Worm (Caenorhabditis elegans) whole organism, L1 larva: Measurements from ENCODE around the gene ZC21.8.

Source experiments
- ces-1 ChIP-seq: fragments of 150-350 bp; optimal IDR thresholded peaks from 2 replicates; lab custom pipeline; 2014; ENCODE audit warnings: missing biosample characterization, missing genetic modification reagents, missing genetic modification characterization
- hlh-17 ChIP-seq: fragments of 200-800 bp; sonication (Bioruptor generic); optimal IDR thresholded peaks from 2 replicates; lab custom pipeline; 2018; ENCODE audit warnings: missing genetic modification characterization, mild to moderate bottlenecking, missing compliant biosample characterization, moderate library complexity, borderline replicate concordance
- pax-3 ChIP-seq: fragments of 200-800 bp; sonication (Bioruptor generic); optimal IDR thresholded peaks from 2 replicates; lab custom pipeline; 2018; ENCODE audit warnings: mild to moderate bottlenecking, missing genetic modification characterization, moderate library complexity, missing compliant biosample characterization
- zag-1 ChIP-seq: fragments of 150-350 bp; optimal IDR thresholded peaks from 2 replicates; lab custom pipeline; 2014; ENCODE audit warnings: missing biosample characterization, missing genetic modification characterization
- ztf-11 ChIP-seq, 2 experiments: sonication (generic microtip); optimal IDR thresholded peaks; 2 replicates each; lab custom pipeline; 2016 to 2017; ENCODE audit warnings: missing genetic modification characterization in 2 of 2, missing biosample characterization in 1 of 2, missing compliant biosample characterization in 1 of 2

DNA sequence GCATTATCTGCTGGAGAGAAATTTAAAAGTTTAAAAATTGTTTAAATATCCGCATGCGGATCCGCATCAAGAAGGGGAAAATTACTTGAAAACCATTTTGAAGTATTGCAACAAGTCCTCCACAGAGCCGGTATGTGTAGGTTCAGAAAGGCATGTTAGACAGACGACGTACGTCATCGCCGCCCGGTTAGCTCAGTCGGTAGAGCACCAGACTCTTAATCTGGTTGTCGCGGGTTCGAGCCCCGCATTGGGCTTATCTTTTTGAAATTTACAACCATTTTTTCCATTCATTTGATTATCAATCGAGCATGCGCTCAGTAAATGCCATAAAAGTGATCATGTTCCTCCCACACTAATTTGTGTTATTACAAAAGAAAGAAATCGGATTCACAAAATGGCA lies 46.5 kb downstream of the ZC21.8 start:
- TF ChIP-seq ztf-11 (tag; optimal IDR thresholded peaks at IDR 0.05; lab: Kevin White, UChicago) (no peak), pax-3 (tag; lab: Kevin White, UChicago) (no peak), ces-1 (no peak), hlh-17 (GFP tag; lab: Kevin White, UChicago) (no peak), zag-1 (tag; lab: Kevin White, UChicago) (no peak)
